Worm (Caenorhabditis elegans): ENCODE data around the gene F26C11.4.
"Not testable (repeated sequence)": the region's sequence is repeated elsewhere in the genome, so short reads cannot be mapped to it uniquely, and the experiment has no call there.

The F26C11.4 gene

ce11 chrII:9871061-9871460 lies 45.0 kb downstream of the F26C11.4 start, which contains the start of gene chil-7:
Gene chil-7, minus strand, starts transcription at chrII:9871172.
- no peak for TF ChIP-seq ceh-16 (tag; optimal IDR thresholded peaks at IDR 0.05)
- TF ChIP-seq snpc-4 (tag; optimal IDR thresholded peaks at IDR 0.05): no peak
- no peak for TF ChIP-seq ztf-1 (GFP tag; conservative IDR thresholded peaks at IDR 0.05)
- TF ChIP-seq dmd-4 (tag; optimal IDR thresholded peaks at IDR 0.05): no peak
- TF ChIP-seq mbf-1 (tag; optimal IDR thresholded peaks at IDR 0.05): no peak
- TF ChIP-seq elt-1 (tag; optimal IDR thresholded peaks at IDR 0.05): no peak
- TF ChIP-seq elt-3 (tag; optimal IDR thresholded peaks at IDR 0.05): no peak
- no peak for TF ChIP-seq nhr-11 (tag; optimal IDR thresholded peaks at IDR 0.05)
- TF ChIP-seq nhr-23 (tag; optimal IDR thresholded peaks at IDR 0.05): no peak
- no peak for TF ChIP-seq ZK546.5 (tag; optimal IDR thresholded peaks at IDR 0.05)
- TF ChIP-seq R02D3.7 (tag; optimal IDR thresholded peaks at IDR 0.05): no peak
- no peak for TF ChIP-seq nhr-21 (tag; optimal IDR thresholded peaks at IDR 0.05)
- no peak for TF ChIP-seq nhr-77 (tag; optimal IDR thresholded peaks at IDR 0.05)
- TF ChIP-seq alr-1 (tag; optimal IDR thresholded peaks at IDR 0.05): no peak

ce11 chrII:9868698-9869097 lies 47.4 kb downstream of the F26C11.4 start, which contains the start of gene old-1:
Gene old-1, minus strand, starts transcription at chrII:9868747.
- no peak for TF ChIP-seq unc-55 (GFP tag; optimal IDR thresholded peaks at IDR 0.05)
- no peak for TF ChIP-seq fos-1 (tag; optimal IDR thresholded peaks at IDR 0.05)

- TF ChIP-seq ama-1 (optimal IDR thresholded peaks at IDR 0.05) (no peak), lin-13 (GFP tag; optimal IDR thresholded peaks at IDR 0.05) (no peak), lsy-2 (tag; optimal IDR thresholded peaks at IDR 0.05) (no peak), ceh-16 (tag; optimal IDR thresholded peaks at IDR 0.05) (no peak), ZK546.5 (tag; optimal IDR thresholded peaks at IDR 0.05) (no peak), nhr-23 (tag; optimal IDR thresholded peaks at IDR 0.05) (no peak), snpc-4 (tag; optimal IDR thresholded peaks at IDR 0.05) (no peak), crh-2 (tag; optimal IDR thresholded peaks at IDR 0.05) (no peak), blmp-1 (tag; optimal IDR thresholded peaks at IDR 0.05; ENCODE audit: insufficient read depth) (no peak)
Observed at ce11 chrII:9868207-9868606, 47.9 kb downstream of the F26C11.4 start.

ce11 chrII:9866378-9866777 lies 49.7 kb downstream of the F26C11.4 start, which contains the start of gene chil-1:
Gene chil-1, minus strand, starts transcription at chrII:9866478.
- not testable (repeated sequence) for TF ChIP-seq lin-13 (GFP tag; optimal IDR thresholded peaks at IDR 0.05); unc-39 (tag; optimal IDR thresholded peaks at IDR 0.05); nhr-12 (tag; optimal IDR thresholded peaks at IDR 0.05)

All from whole organism, L2 larva.